Worm (Caenorhabditis elegans) whole organism, L4 larva: ENCODE results near the gene F56C4.2.
A peak's percentile ranks its signal among the peaks of the same experiment; 100 is the strongest.

Experiments
- F26F4.8 ChIP-seq: fragments of 200-800 bp; sonication (Bioruptor generic); conservative IDR thresholded peaks from 2 replicates; pipeline ENCODE4 v1.3.6; 2022; ENCODE audit warnings: missing genetic modification characterization, missing compliant biosample characterization
- F49E8.2 ChIP-seq: sonication (generic microtip); optimal IDR thresholded peaks from 2 replicates; lab custom pipeline; 2016; ENCODE audit warnings: missing compliant biosample characterization, mild to moderate bottlenecking, missing genetic modification characterization, borderline replicate concordance
- Y75B8A.6 ChIP-seq: fragments of 200-800 bp; sonication (Bioruptor generic); IDR thresholded peaks from 2 replicates; pipeline ENCODE4 v1.3.6; 2022; ENCODE audit warnings: missing genetic modification reagents, missing genetic modification characterization, missing compliant biosample characterization
- ZK337.2 ChIP-seq: fragments of 200-800 bp; sonication (Bioruptor generic); IDR thresholded peaks from 2 replicates; pipeline ENCODE4 v1.3.6; 2022; ENCODE audit warnings: missing genetic modification reagents, missing genetic modification characterization, missing compliant biosample characterization
- ZK546.5 ChIP-seq, 2 experiments: sonication (generic microtip); optimal IDR thresholded peaks; 2 replicates each; lab custom pipeline; 2017; ENCODE audit warnings: missing biosample characterization in 2 of 2, missing genetic modification characterization in 2 of 2
- aha-1 ChIP-seq: fragments of 150-350 bp; peaks from one replicate; lab custom pipeline; 2014; ENCODE audit warnings: missing biosample characterization, missing genetic modification characterization
- arid-1 ChIP-seq: fragments of 200-800 bp; sonication (Bioruptor generic); conservative IDR thresholded peaks from 2 replicates; pipeline ENCODE4 v1.3.6; 2022; ENCODE audit warnings: missing genetic modification reagents, missing genetic modification characterization, missing compliant biosample characterization
- ceh-82 ChIP-seq: sonication (generic microtip); optimal IDR thresholded peaks from 2 replicates; lab custom pipeline; 2017; ENCODE audit warnings: missing biosample characterization, missing genetic modification characterization
- cey-2 ChIP-seq: sonication (generic microtip); optimal IDR thresholded peaks from 3 replicates; lab custom pipeline; 2017; ENCODE audit warnings: missing genetic modification characterization, mild to moderate bottlenecking, missing compliant biosample characterization, antibody characterized with exemption, borderline replicate concordance; ENCODE audit not compliant: insufficient read depth
- daf-8 ChIP-seq: fragments of 200-800 bp; sonication (Bioruptor generic); IDR thresholded peaks from 2 replicates; pipeline ENCODE4 v1.3.6; 2022; ENCODE audit warnings: missing genetic modification characterization, missing compliant biosample characterization
- dmd-6 ChIP-seq: fragments of 200-800 bp; sonication (Bioruptor generic); IDR thresholded peaks from 2 replicates; pipeline ENCODE4 v1.3.6; 2022; ENCODE audit warnings: missing genetic modification reagents, missing genetic modification characterization, missing compliant biosample characterization
- dmd-9 ChIP-seq: fragments of 200-800 bp; sonication (Bioruptor generic); IDR thresholded peaks from 2 replicates; pipeline ENCODE4 v1.3.6; 2022; ENCODE audit warnings: missing genetic modification reagents, missing genetic modification characterization, missing compliant biosample characterization
- dpl-1 ChIP-seq: fragments of 150-350 bp; optimal IDR thresholded peaks from 2 replicates; lab custom pipeline; 2014; ENCODE audit warnings: missing biosample characterization, missing genetic modification reagents, missing genetic modification characterization
- dve-1 ChIP-seq: sonication (generic microtip); optimal IDR thresholded peaks from 2 replicates; lab custom pipeline; 2017; ENCODE audit warnings: antibody characterized with exemption, mild to moderate bottlenecking, missing genetic modification characterization, missing compliant biosample characterization; ENCODE audit not compliant: insufficient read depth
- hif-1 ChIP-seq, 2 experiments: sonication (generic microtip); optimal IDR thresholded peaks; 2 replicates each; lab custom pipeline; 2016 to 2017; ENCODE audit warnings: missing compliant biosample characterization in 2 of 2, missing genetic modification characterization in 2 of 2, missing genetic modification reagents in 2 of 2, missing genotype in 2 of 2, mild to moderate bottlenecking in 1 of 2
- hlh-30 ChIP-seq: sonication (generic microtip); optimal IDR thresholded peaks from 2 replicates; lab custom pipeline; 2017; ENCODE audit warnings: antibody characterized with exemption, mild to moderate bottlenecking, missing genetic modification characterization, missing compliant biosample characterization; ENCODE audit not compliant: insufficient read depth
- hmg-1.1 ChIP-seq: fragments of 200-800 bp; sonication (Bioruptor generic); IDR thresholded peaks from 2 replicates; pipeline ENCODE4 v1.3.6; 2022; ENCODE audit warnings: missing genetic modification reagents, missing genetic modification characterization, missing compliant biosample characterization
- lin-39 ChIP-seq: fragments of 150-350 bp; optimal IDR thresholded peaks from 2 replicates; lab custom pipeline; 2014; ENCODE audit warnings: missing biosample characterization, missing genetic modification reagents, missing genetic modification characterization
- madf-5 ChIP-seq, 2 experiments: fragments of 200-800 bp; sonication (Bioruptor generic); IDR thresholded peaks; 2 replicates each; pipeline ENCODE4 v1.3.6; 2022; ENCODE audit warnings: missing compliant biosample characterization in 2 of 2, missing genetic modification characterization in 2 of 2
- mdl-1 ChIP-seq, 2 experiments: fragments of 150-350 bp in 1 of 2; sonication (generic microtip) in 1 of 2; optimal IDR thresholded peaks; 2 replicates each; lab custom pipeline; 2014 to 2017; ENCODE audit warnings: missing biosample characterization in 2 of 2, missing genetic modification characterization in 2 of 2
- mep-1 ChIP-seq: fragments of 150-350 bp; sonication (generic microtip); optimal IDR thresholded peaks from 3 replicates; lab custom pipeline; 2014; ENCODE audit warnings: missing biosample characterization, missing genetic modification characterization
- mxl-2 ChIP-seq: fragments of 200-800 bp; sonication (Bioruptor generic); conservative IDR thresholded peaks from 2 replicates; pipeline ENCODE4 v1.3.6; 2022; ENCODE audit warnings: missing genetic modification reagents, missing genetic modification characterization, missing compliant biosample characterization
- mxl-3 ChIP-seq: fragments of 200-800 bp; sonication (Bioruptor generic); optimal IDR thresholded peaks from 2 replicates; lab custom pipeline; 2018; ENCODE audit warnings: mild to moderate bottlenecking, missing genetic modification characterization, missing compliant biosample characterization
- nhr-10 ChIP-seq: fragments of 150-350 bp; optimal IDR thresholded peaks from 2 replicates; lab custom pipeline; 2014; ENCODE audit warnings: missing biosample characterization, missing genetic modification characterization
- nhr-237 ChIP-seq: sonication (generic microtip); optimal IDR thresholded peaks from 2 replicates; lab custom pipeline; 2017; ENCODE audit warnings: missing biosample characterization, missing genetic modification characterization
- nhr-25 ChIP-seq: sonication (generic microtip); optimal IDR thresholded peaks from 2 replicates; lab custom pipeline; 2017; ENCODE audit warnings: missing genetic modification characterization, mild to moderate bottlenecking, missing compliant biosample characterization, antibody characterized with exemption, moderate library complexity, borderline replicate concordance; ENCODE audit not compliant: insufficient read depth
- nhr-28 ChIP-seq: fragments of 150-350 bp; optimal IDR thresholded peaks from 2 replicates; lab custom pipeline; 2014; ENCODE audit warnings: missing biosample characterization, missing genetic modification characterization
- nhr-76 ChIP-seq: fragments of 150-350 bp; optimal IDR thresholded peaks from 2 replicates; lab custom pipeline; 2014; ENCODE audit warnings: missing biosample characterization, missing genetic modification characterization
- nhr-77 ChIP-seq: fragments of 150-350 bp; optimal IDR thresholded peaks from 2 replicates; lab custom pipeline; 2014; ENCODE audit warnings: missing biosample characterization, missing genetic modification characterization
- pqm-1 ChIP-seq: sonication (generic microtip); optimal IDR thresholded peaks from 2 replicates; lab custom pipeline; 2017; ENCODE audit warnings: missing biosample characterization, missing genetic modification characterization
- rbr-2 ChIP-seq: sonication (generic microtip); optimal IDR thresholded peaks from 2 replicates; lab custom pipeline; 2016; ENCODE audit warnings: missing genotype, missing genetic modification characterization, missing compliant biosample characterization
- skn-1 ChIP-seq: fragments of 150-350 bp; optimal IDR thresholded peaks from 2 replicates; lab custom pipeline; 2014; ENCODE audit warnings: missing biosample characterization, missing genetic modification characterization
- spr-3 ChIP-seq: fragments of 200-800 bp; sonication (Bioruptor generic); optimal IDR thresholded peaks from 2 replicates; lab custom pipeline; 2018; ENCODE audit warnings: mild to moderate bottlenecking, missing genetic modification characterization, missing compliant biosample characterization
- tra-1 ChIP-seq: fragments of 200-800 bp; sonication (Bioruptor generic); IDR thresholded peaks from 2 replicates; pipeline ENCODE4 v1.3.6; 2022; ENCODE audit warnings: missing genetic modification reagents, missing genetic modification characterization, missing compliant biosample characterization
- unc-39 ChIP-seq: sonication (generic microtip); optimal IDR thresholded peaks from 2 replicates; lab custom pipeline; 2017; ENCODE audit warnings: missing biosample characterization, missing genetic modification characterization
- unc-62 ChIP-seq, 3 experiments: fragments of 150-350 bp in 1 of 3; sonication (generic microtip); optimal IDR thresholded peaks in 2 of 3; peaks in 1 of 3; 1 replicate in 1 of 3; 2 replicates in 2 of 3; lab custom pipeline; 2014 to 2017; ENCODE audit warnings: missing biosample characterization in 3 of 3, missing genetic modification characterization in 3 of 3, missing genetic modification reagents in 3 of 3, missing genotype in 1 of 3
- zag-1 ChIP-seq: fragments of 150-350 bp; optimal IDR thresholded peaks from 2 replicates; lab custom pipeline; 2014; ENCODE audit warnings: missing biosample characterization, missing genetic modification characterization
- zip-11 ChIP-seq: fragments of 200-800 bp; sonication (Bioruptor generic); IDR thresholded peaks from 2 replicates; pipeline ENCODE4 v1.3.6; 2022; ENCODE audit warnings: missing genetic modification characterization, missing compliant biosample characterization
- ztf-7 ChIP-seq: fragments of 150-350 bp; optimal IDR thresholded peaks from 2 replicates; lab custom pipeline; 2014; ENCODE audit warnings: missing biosample characterization, missing genetic modification characterization

F56C4.2 gene

ce11 chrIV:10680379-10680778 is 41.3 kb downstream of the F56C4.2 start, which contains the start of gene K08C7.4:
K08C7.4 (minus strand) TSS chrIV:10680479.
- no peak for TF ChIP-seq nhr-76
- no peak for TF ChIP-seq nhr-77 (tag; lab: Kevin White, UChicago)
- no peak for TF ChIP-seq hif-1 (tag; optimal IDR thresholded peaks at IDR 0.05; lab: Kevin White, UChicago)
- no peak for TF ChIP-seq hlh-30 (tag; lab: Kevin White, UChicago)
- no peak for TF ChIP-seq dpl-1 (GFP tag; lab: Kevin White, UChicago)
- no peak for TF ChIP-seq cey-2 (tag; lab: Kevin White, UChicago)
- no peak for TF ChIP-seq ztf-7 (tag; lab: Kevin White, UChicago)
- no peak for TF ChIP-seq zip-11 (GFP tag; lab: Robert Waterston, UW)
- TF ChIP-seq ZK337.2 (GFP tag; lab: Robert Waterston, UW) = no peak
- no peak for TF ChIP-seq dve-1 (tag; lab: Kevin White, UChicago)
- no peak for TF ChIP-seq zag-1 (tag; lab: Kevin White, UChicago)
- TF ChIP-seq pqm-1 (tag; lab: Kevin White, UChicago) = no peak

DNA sequence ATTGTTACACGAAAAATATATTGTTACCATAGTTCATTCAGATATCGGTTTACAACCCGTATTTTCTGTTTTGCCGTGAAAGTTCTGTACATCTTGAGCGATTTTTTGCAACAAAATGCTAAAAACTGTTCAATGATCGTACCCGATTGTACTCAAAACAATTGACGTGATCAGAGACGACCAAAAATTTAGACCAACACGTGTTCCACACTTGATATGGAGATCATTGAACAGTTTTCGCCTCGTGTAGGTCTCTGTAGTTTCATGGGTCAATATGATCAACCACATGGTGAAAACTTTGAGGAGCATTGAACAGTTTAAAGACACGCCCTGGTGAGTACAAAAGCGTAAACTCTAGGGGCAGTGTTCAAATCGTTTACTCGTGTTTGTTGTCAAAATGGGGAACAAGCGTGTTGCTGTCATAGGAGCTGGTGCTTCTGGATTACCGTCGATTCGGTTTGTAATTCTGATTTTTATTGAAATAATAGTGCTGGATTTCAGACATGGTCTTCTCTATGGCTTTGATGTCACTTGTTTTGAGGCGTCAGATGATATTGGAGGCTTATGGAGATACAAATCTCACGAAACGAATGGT is 43.2 kb downstream of the F56C4.2 start, which contains the start of gene fmo-2:
TSS of gene fmo-2 (plus strand) at position 370 of the 595 bp plus-strand sequence.
- TF ChIP-seq Y75B8A.6 = no peak
- TF ChIP-seq mxl-3 (GFP tag; lab: Kevin White, UChicago) = peak; percentile 80
- no peak for TF ChIP-seq nhr-25 (tag; lab: Kevin White, UChicago)
- no peak for TF ChIP-seq skn-1 (tag; lab: Kevin White, UChicago)
- no peak for TF ChIP-seq dmd-9 (GFP tag; lab: Robert Waterston, UW)
- no peak for TF ChIP-seq ZK546.5 (tag; optimal IDR thresholded peaks at IDR 0.05; lab: Kevin White, UChicago)
- TF ChIP-seq ceh-82 = no peak
- TF ChIP-seq nhr-10 (tag; lab: Kevin White, UChicago) = no peak
- peak in 1 of 2 experiments; percentile 99 for TF ChIP-seq unc-62 (GFP tag; optimal IDR thresholded peaks at IDR 0.05 in 1 of 2; lab: Kevin White, UChicago)
- TF ChIP-seq unc-62 (tag; optimal IDR thresholded peaks at IDR 0.05; lab: Kevin White, UChicago) = no peak
- TF ChIP-seq unc-39 (tag; lab: Kevin White, UChicago) = no peak
- TF ChIP-seq rbr-2 (tag; lab: Kevin White, UChicago) = no peak
- TF ChIP-seq nhr-237 = no peak
- TF ChIP-seq mxl-2 (GFP tag; lab: Robert Waterston, UW) = no peak
- TF ChIP-seq lin-39 = no peak
- TF ChIP-seq dmd-6 = 0 out of 2 replicates have a peak, but pooled peaks have one; percentile 31
- no peak for TF ChIP-seq F26F4.8 (GFP tag; lab: Robert Waterston, UW)
- peak; percentile 76 for TF ChIP-seq nhr-28
- 0 out of 2 replicates have a peak, but pooled peaks have one; percentile 28 for TF ChIP-seq tra-1
- TF ChIP-seq aha-1 (tag; lab: Kevin White, UChicago) = peak; percentile 82
- peak in 1 of 2 experiments; percentile 74 for TF ChIP-seq mdl-1 (tag; optimal IDR thresholded peaks at IDR 0.05; lab: Kevin White, UChicago)

DNA sequence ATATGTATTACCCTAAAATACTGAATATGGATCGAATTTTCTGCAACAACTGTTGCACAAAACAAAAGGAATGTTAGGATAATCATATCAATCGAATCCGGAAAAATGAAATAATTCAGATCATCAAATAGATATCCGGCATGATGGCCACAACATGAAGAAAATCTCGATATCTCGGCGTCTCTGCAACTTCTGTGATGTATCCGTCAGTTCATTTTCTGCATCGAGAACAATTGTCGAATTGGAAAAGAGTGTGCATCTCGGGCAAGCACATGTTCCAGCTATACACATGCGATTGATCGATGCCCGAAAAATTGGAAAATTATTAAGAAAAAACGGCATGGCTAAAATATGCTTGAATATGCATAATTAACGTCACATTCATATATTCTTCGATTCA is 46.7 kb downstream of the F56C4.2 start, which contains the start of the genes K08C7.6 and R102.1:
TSS of gene K08C7.6 (minus strand) at position 101 of the 400 bp plus-strand sequence.
TSS of gene R102.1 (plus strand) at position 291 of the 400 bp plus-strand sequence.
- no peak for TF ChIP-seq daf-8 (GFP tag; lab: Robert Waterston, UW)
- no peak for TF ChIP-seq nhr-77 (tag; lab: Kevin White, UChicago)
- no peak for TF ChIP-seq hmg-1.1 (GFP tag; lab: Robert Waterston, UW)
- no peak for TF ChIP-seq arid-1 (GFP tag; lab: Robert Waterston, UW)
- TF ChIP-seq spr-3 (GFP tag; lab: Kevin White, UChicago) = no peak
- TF ChIP-seq lin-39 = no peak
- TF ChIP-seq madf-5 (GFP tag; IDR thresholded peaks at IDR 0.05; lab: Robert Waterston, UW) = no peak
- TF ChIP-seq mep-1 (tag; lab: Kevin White, UChicago) = no peak
- no peak for TF ChIP-seq F49E8.2 (tag; lab: Kevin White, UChicago)
- TF ChIP-seq aha-1 (tag; lab: Kevin White, UChicago) = no peak
- TF ChIP-seq mdl-1 (tag; optimal IDR thresholded peaks at IDR 0.05; lab: Kevin White, UChicago) = no peak
